Worm (Caenorhabditis elegans): ENCODE data around the gene col-139.

ce11 chrV:4606828-4607227 lies 46.9 kb downstream of the col-139 start, which contains the start of gene txt-6:
- no peak for TF ChIP-seq ztf-3 (GFP tag; optimal IDR thresholded peaks at IDR 0.05)
- TF ChIP-seq dox-1 (GFP tag; IDR thresholded peaks at IDR 0.05) = no peak
- no peak for TF ChIP-seq unc-62 (GFP tag; optimal IDR thresholded peaks at IDR 0.05)
- TF ChIP-seq madf-6 (GFP tag; IDR thresholded peaks at IDR 0.05) = no peak
